Worm (Caenorhabditis elegans) whole organism, L4 larva: Measurements from ENCODE around the gene T11G6.3.

ENCODE experiments used
- F10B5.3 ChIP-seq: sonication (generic microtip); optimal IDR thresholded peaks from 2 replicates; lab custom pipeline; 2016; ENCODE audit warnings: mild to moderate bottlenecking, missing genetic modification characterization, missing compliant biosample characterization
- Y48G9A.11 ChIP-seq: fragments of 200-800 bp; sonication (Bioruptor generic); IDR thresholded peaks from 2 replicates; pipeline ENCODE4 v1.3.6; 2022; ENCODE audit warnings: missing genetic modification reagents, missing genetic modification characterization, missing compliant biosample characterization
- ceh-28 ChIP-seq: fragments of 150-350 bp; optimal IDR thresholded peaks from 2 replicates; lab custom pipeline; 2014; ENCODE audit warnings: missing biosample characterization, missing genetic modification reagents, missing genetic modification characterization
- egl-27 ChIP-seq: sonication (generic microtip); optimal IDR thresholded peaks from 3 replicates; lab custom pipeline; 2017; ENCODE audit warnings: missing biosample characterization, missing genetic modification reagents, missing genetic modification characterization
- fos-1 ChIP-seq: fragments of 150-350 bp; optimal IDR thresholded peaks from 2 replicates; lab custom pipeline; 2014; ENCODE audit warnings: missing biosample characterization, missing genetic modification characterization
- lin-38 ChIP-seq: fragments of 200-800 bp; sonication (Bioruptor generic); IDR thresholded peaks from 2 replicates; pipeline ENCODE4 v1.3.6; 2022; ENCODE audit warnings: missing genetic modification reagents, missing genetic modification characterization, missing compliant biosample characterization
- madf-5 ChIP-seq, 2 experiments: fragments of 200-800 bp; sonication (Bioruptor generic); IDR thresholded peaks; 2 replicates each; pipeline ENCODE4 v1.3.6; 2022; ENCODE audit warnings: missing compliant biosample characterization in 2 of 2, missing genetic modification characterization in 2 of 2
- nhr-25 ChIP-seq: sonication (generic microtip); optimal IDR thresholded peaks from 2 replicates; lab custom pipeline; 2017; ENCODE audit warnings: missing genetic modification characterization, mild to moderate bottlenecking, missing compliant biosample characterization, antibody characterized with exemption, moderate library complexity, borderline replicate concordance; ENCODE audit not compliant: insufficient read depth
- nhr-6 ChIP-seq: fragments of 150-350 bp; optimal IDR thresholded peaks from 2 replicates; lab custom pipeline; 2014; ENCODE audit warnings: missing biosample characterization, missing genetic modification characterization
- nhr-77 ChIP-seq: fragments of 150-350 bp; optimal IDR thresholded peaks from 2 replicates; lab custom pipeline; 2014; ENCODE audit warnings: missing biosample characterization, missing genetic modification characterization
- saeg-2 ChIP-seq: fragments of 200-800 bp; sonication (Bioruptor generic); IDR thresholded peaks from 2 replicates; pipeline ENCODE4 v1.3.6; 2022; ENCODE audit warnings: missing genetic modification reagents, missing genetic modification characterization, missing compliant biosample characterization
- snpc-1.2 ChIP-seq: fragments of 200-800 bp; sonication (Bioruptor generic); IDR thresholded peaks from 2 replicates; pipeline ENCODE4 v1.3.6; 2022; ENCODE audit warnings: missing genetic modification reagents, missing genetic modification characterization, missing compliant biosample characterization
- unc-62 ChIP-seq, 3 experiments: fragments of 150-350 bp in 1 of 3; sonication (generic microtip); optimal IDR thresholded peaks in 2 of 3; peaks in 1 of 3; 1 replicate in 1 of 3; 2 replicates in 2 of 3; lab custom pipeline; 2014 to 2017; ENCODE audit warnings: missing biosample characterization in 3 of 3, missing genetic modification characterization in 3 of 3, missing genetic modification reagents in 3 of 3, missing genotype in 1 of 3

DNA sequence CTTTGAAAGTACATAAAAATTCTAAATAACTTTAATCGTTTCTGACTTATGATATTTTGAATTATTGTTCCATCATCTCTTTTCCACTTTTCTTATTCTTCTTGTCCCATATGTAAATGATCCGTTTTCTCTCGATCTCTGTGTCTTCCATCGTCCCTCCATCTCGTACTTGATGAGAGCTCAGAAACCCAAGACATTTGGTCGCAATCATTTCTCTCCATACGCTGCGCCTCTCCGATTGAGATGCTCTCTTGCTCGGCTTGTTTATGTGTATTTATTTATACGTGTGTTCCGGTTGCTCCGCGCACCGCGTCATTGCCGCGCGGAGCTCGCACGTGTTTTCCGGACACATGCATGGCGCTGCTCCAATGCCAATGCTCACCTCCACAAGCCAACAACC lies 43.6 kb downstream of the T11G6.3 start:
- TF ChIP-seq nhr-25 (no peak), F10B5.3 (tag; lab: Kevin White, UChicago) (no peak), egl-27 (tag; lab: Kevin White, UChicago) (no peak), madf-5 (GFP tag; IDR thresholded peaks at IDR 0.05; lab: Robert Waterston, UW) (no peak), unc-62 (GFP tag; optimal IDR thresholded peaks at IDR 0.05 in 1 of 2; lab: Kevin White, UChicago) (no peak), unc-62 (tag; optimal IDR thresholded peaks at IDR 0.05; lab: Kevin White, UChicago) (no peak), ceh-28 (tag; lab: Kevin White, UChicago) (no peak), snpc-1.2 (GFP tag; lab: Robert Waterston, UW) (no peak), lin-38 (GFP tag; lab: Robert Waterston, UW) (0 out of 2 replicates have a peak, but pooled peaks have one; percentile 12), saeg-2 (no peak), fos-1 (tag; lab: Kevin White, UChicago) (no peak), nhr-77 (tag; lab: Kevin White, UChicago) (no peak), nhr-6 (tag; lab: Kevin White, UChicago) (no peak), Y48G9A.11 (no peak)
